Worm (Caenorhabditis elegans) whole organism, early embryonic: ENCODE results near the gene K08E7.5.

Experiments
- B0310.2 ChIP-seq: sonication (generic microtip); optimal IDR thresholded peaks from 2 replicates; lab custom pipeline; 2016; ENCODE audit warnings: mild to moderate bottlenecking, missing genetic modification characterization, missing compliant biosample characterization
- F13C5.2 ChIP-seq: sonication (generic microtip); optimal IDR thresholded peaks from 2 replicates; lab custom pipeline; 2017; ENCODE audit warnings: mild to moderate bottlenecking, missing genetic modification characterization, inconsistent platforms, missing compliant biosample characterization
- aly-1 ChIP-seq: sonication (generic microtip); optimal IDR thresholded peaks from 2 replicates; lab custom pipeline; 2016; ENCODE audit warnings: missing genetic modification characterization, missing compliant biosample characterization
- ama-1 ChIP-seq: fragments of 150-350 bp; optimal IDR thresholded peaks from 2 replicates; lab custom pipeline; 2014
- ceh-13 ChIP-seq: fragments of 200-800 bp; sonication (Bioruptor generic); optimal IDR thresholded peaks from 2 replicates; lab custom pipeline; 2018; ENCODE audit warnings: mild to moderate bottlenecking, missing genetic modification characterization, missing compliant biosample characterization
- ceh-36 ChIP-seq: sonication (generic microtip); optimal IDR thresholded peaks from 2 replicates; lab custom pipeline; 2016; ENCODE audit warnings: missing genetic modification characterization, inconsistent platforms, missing compliant biosample characterization
- flt-1 ChIP-seq: fragments of 200-800 bp; sonication (Bioruptor generic); IDR thresholded peaks from 2 replicates; pipeline ENCODE4 v1.3.6; 2022; ENCODE audit warnings: missing genetic modification characterization, missing compliant biosample characterization
- hmbx-1 ChIP-seq: sonication (generic microtip); optimal IDR thresholded peaks from 2 replicates; lab custom pipeline; 2016; ENCODE audit warnings: mild to moderate bottlenecking, missing genetic modification characterization, missing compliant biosample characterization
- hmg-4 ChIP-seq: fragments of 200-800 bp; sonication (Bioruptor generic); optimal IDR thresholded peaks from 2 replicates; lab custom pipeline; 2018; ENCODE audit warnings: mild to moderate bottlenecking, missing genetic modification characterization, missing compliant biosample characterization
- hnd-1 ChIP-seq: sonication (generic microtip); optimal IDR thresholded peaks from 2 replicates; lab custom pipeline; 2016; ENCODE audit warnings: missing genetic modification characterization, missing compliant biosample characterization
- pes-1 ChIP-seq: fragments of 200-800 bp; sonication (Bioruptor generic); IDR thresholded peaks from 2 replicates; pipeline ENCODE4 v1.3.6; 2022; ENCODE audit warnings: missing genetic modification reagents, missing genetic modification characterization, missing compliant biosample characterization
- scrt-1 ChIP-seq: fragments of 200-800 bp; sonication (Bioruptor generic); IDR thresholded peaks from 2 replicates; pipeline ENCODE4 v1.3.6; 2022; ENCODE audit warnings: missing genetic modification characterization, missing compliant biosample characterization
- sea-1 ChIP-seq: fragments of 200-800 bp; sonication (Bioruptor generic); conservative IDR thresholded peaks from 2 replicates; pipeline ENCODE4 v1.3.6; 2022; ENCODE audit warnings: missing genetic modification characterization, missing compliant biosample characterization
- tbx-37 ChIP-seq: fragments of 200-800 bp; sonication (Bioruptor generic); conservative IDR thresholded peaks from 2 replicates; pipeline ENCODE4 v1.3.6; 2022; ENCODE audit warnings: missing genetic modification reagents, missing genetic modification characterization, missing compliant biosample characterization

ce11 chrIV:12596960-12597359 lies 23.8 kb downstream of the K08E7.5 start:
- TF ChIP-seq hmg-4 (GFP tag; lab: Kevin White, UChicago), result no peak
- TF ChIP-seq aly-1 (tag; lab: Kevin White, UChicago), result no peak
- no peak for TF ChIP-seq ama-1 (lab: Kevin White, UChicago)
- no peak for TF ChIP-seq flt-1 (GFP tag; lab: Robert Waterston, UW)
- TF ChIP-seq hnd-1 (tag; lab: Kevin White, UChicago), result no peak
- TF ChIP-seq ceh-36 (tag; lab: Kevin White, UChicago), result no peak
- no peak for TF ChIP-seq hmbx-1 (tag; lab: Kevin White, UChicago)
- no peak for TF ChIP-seq F13C5.2
- no peak for TF ChIP-seq pes-1 (GFP tag; lab: Robert Waterston, UW)
- TF ChIP-seq tbx-37, result no peak
- TF ChIP-seq sea-1 (GFP tag; lab: Robert Waterston, UW), result no peak
- no peak for TF ChIP-seq B0310.2 (tag; lab: Kevin White, UChicago)
- TF ChIP-seq ceh-13 (GFP tag; lab: Kevin White, UChicago), result no peak
- no peak for TF ChIP-seq scrt-1
